Worm (Caenorhabditis elegans): ENCODE measurements around the gene csp-1.

csp-1 gene

ce11 chrII:13648230-13648629, 47.2 kb downstream of the csp-1 start, which contains the start of gene fbxa-169:
Gene fbxa-169 (plus strand): TSS chrII:13648530.
- TF ChIP-seq mxl-2 (GFP tag; conservative IDR thresholded peaks at IDR 0.05), result no peak
- TF ChIP-seq fkh-10 (GFP tag; optimal IDR thresholded peaks at IDR 0.05), result no peak
- no peak for TF ChIP-seq daf-19 (GFP tag; conservative IDR thresholded peaks at IDR 0.05)
- no peak for TF ChIP-seq unc-130 (GFP tag; optimal IDR thresholded peaks at IDR 0.05)
- peak; percentile 83 for TF ChIP-seq aha-1 (tag)
- no peak for TF ChIP-seq hlh-11 (tag; optimal IDR thresholded peaks at IDR 0.05)
- no peak for TF ChIP-seq F44E2.7 (GFP tag; IDR thresholded peaks at IDR 0.05)

Data from whole organism, L4 larva.